Fruit fly (Drosophila melanogaster): Measurements from ENCODE around the gene CG13058.

DNA sequence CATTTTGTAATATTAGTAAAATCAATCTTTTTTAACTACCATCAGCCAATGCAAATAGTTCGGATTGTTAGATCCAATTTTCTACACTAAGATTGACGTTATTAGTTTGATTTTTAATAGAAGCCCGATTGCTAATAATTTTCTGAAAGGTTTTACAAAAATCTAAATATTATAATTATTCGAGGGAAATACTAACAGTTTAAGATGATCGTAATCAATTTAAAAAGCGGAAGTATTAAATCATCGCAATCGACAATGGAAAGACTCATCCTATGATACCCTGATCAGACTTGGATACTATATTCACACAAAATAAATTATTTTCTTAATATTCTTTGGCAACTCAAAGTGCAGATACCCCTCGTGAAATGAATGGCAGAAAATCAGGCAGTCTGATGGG is 29.2 kb downstream of the CG13058 start:
- no peak for TF ChIP-seq fd96Ca (GFP tag; IDR thresholded peaks at IDR 0.05)
- no peak for TF ChIP-seq CG32121 (GFP tag; IDR thresholded peaks at IDR 0.05)
- no peak for TF ChIP-seq gl (tag; optimal IDR thresholded peaks at IDR 0.05)
- TF ChIP-seq CG4496 (GFP tag; IDR thresholded peaks at IDR 0.05), result no peak
- peak; percentile 16 for TF ChIP-seq CG15710 (tag; optimal IDR thresholded peaks at IDR 0.05)
- TF ChIP-seq CG14655 (GFP tag; optimal IDR thresholded peaks at IDR 0.05), result no peak
- TF ChIP-seq EcR (GFP tag; optimal IDR thresholded peaks at IDR 0.05), result no peak
- TF ChIP-seq D1 (tag; optimal IDR thresholded peaks at IDR 0.05), result peak; percentile 52
- TF ChIP-seq Ets98B (GFP tag; IDR thresholded peaks at IDR 0.05), result no peak
- TF ChIP-seq CG8301 (tag; optimal IDR thresholded peaks at IDR 0.05), result no peak
- TF ChIP-seq Pif1B (GFP tag; optimal IDR thresholded peaks at IDR 0.05), result no peak
- TF ChIP-seq CG34367 (tag; optimal IDR thresholded peaks at IDR 0.05), result no peak
- TF ChIP-seq Snoo (tag; optimal IDR thresholded peaks at IDR 0.05), result no peak
